Fruit fly (Drosophila melanogaster) whole organism, embryonic: Measurements from ENCODE around the gene Kmn2.

ENCODE experiments used
- Atf6 ChIP-seq: fragments of 200-800 bp; sonication (Bioruptor generic); IDR thresholded peaks from 2 replicates; pipeline ENCODE4 v1.3.6; 2022; ENCODE audit warnings: missing biosample characterization, missing genetic modification characterization
- Awh ChIP-seq: fragments of 200-800 bp; sonication (Bioruptor generic); IDR thresholded peaks from 2 replicates; pipeline ENCODE4, ENCODE4 v1.3.6; 2022; ENCODE audit warnings: missing biosample characterization, missing genetic modification characterization
- B-H2 ChIP-seq: fragments of 200-800 bp; sonication (Bioruptor generic); optimal IDR thresholded peaks from 2 replicates; lab custom pipeline; 2018; ENCODE audit warnings: missing biosample characterization, mild to moderate bottlenecking, missing genetic modification characterization
- Bdp1 ChIP-seq: fragments of 200-800 bp; sonication (Bioruptor generic); optimal IDR thresholded peaks from 3 replicates; lab custom pipeline; 2016; ENCODE audit warnings: missing biosample characterization, missing genetic modification characterization
- CG10147 ChIP-seq: fragments of 200-800 bp; sonication (Bioruptor generic); optimal IDR thresholded peaks from 2 replicates; lab custom pipeline; 2019; ENCODE audit warnings: missing biosample characterization, mild to moderate bottlenecking, missing genetic modification characterization, moderate library complexity
- CG10274 ChIP-seq: fragments of 200-800 bp; sonication (Bioruptor generic); optimal IDR thresholded peaks from 3 replicates; lab custom pipeline; 2017; ENCODE audit warnings: missing biosample characterization, mild to moderate bottlenecking, missing genetic modification characterization
- CG10959 ChIP-seq: fragments of 200-800 bp; sonication (Bioruptor generic); IDR thresholded peaks from 2 replicates; pipeline ENCODE4 v1.3.6; 2022; ENCODE audit warnings: missing biosample characterization, missing genetic modification characterization
- CG11723 ChIP-seq: fragments of 200-800 bp; sonication (Bioruptor generic); optimal IDR thresholded peaks from 2 replicates; lab custom pipeline; 2017; ENCODE audit warnings: missing biosample characterization, mild to moderate bottlenecking, missing genetic modification characterization
- CG12769 ChIP-seq: fragments of 200-800 bp; sonication (Bioruptor generic); optimal IDR thresholded peaks from 2 replicates; lab custom pipeline; 2019; ENCODE audit warnings: missing biosample characterization, mild to moderate bottlenecking, missing genetic modification characterization, moderate library complexity
- CG18476 ChIP-seq: fragments of 200-800 bp; sonication (Bioruptor generic); optimal IDR thresholded peaks from 2 replicates; lab custom pipeline; 2016; ENCODE audit warnings: missing biosample characterization, mild to moderate bottlenecking, missing genetic modification characterization
- CG18764 ChIP-seq: fragments of 200-800 bp; sonication (Bioruptor generic); optimal IDR thresholded peaks from 3 replicates; lab custom pipeline; 2016; ENCODE audit warnings: missing biosample characterization, missing genetic modification characterization
- CG2202 ChIP-seq: fragments of 200-800 bp; sonication (Bioruptor generic); optimal IDR thresholded peaks from 2 replicates; lab custom pipeline; 2018; ENCODE audit warnings: missing biosample characterization, mild to moderate bottlenecking, missing genetic modification characterization
- CG3838 ChIP-seq: fragments of 200-800 bp; sonication (Bioruptor generic); optimal IDR thresholded peaks from 3 replicates; lab custom pipeline; 2016; ENCODE audit warnings: missing biosample characterization, missing genetic modification characterization
- CG4282 ChIP-seq: fragments of 200-800 bp; sonication (Bioruptor generic); optimal IDR thresholded peaks from 2 replicates; lab custom pipeline; 2016; ENCODE audit warnings: missing biosample characterization, missing genetic modification characterization
- CG7745 ChIP-seq: fragments of 200-800 bp; sonication (Bioruptor generic); optimal IDR thresholded peaks from 2 replicates; lab custom pipeline; 2018; ENCODE audit warnings: missing biosample characterization, mild to moderate bottlenecking, missing genetic modification characterization, moderate library complexity
- CG8359 ChIP-seq: fragments of 200-800 bp; sonication (Bioruptor generic); optimal IDR thresholded peaks from 2 replicates; lab custom pipeline; 2017; ENCODE audit warnings: missing biosample characterization, mild to moderate bottlenecking, missing genetic modification characterization, borderline replicate concordance
- CG9215 ChIP-seq: fragments of 200-800 bp; sonication (Bioruptor generic); IDR thresholded peaks from 2 replicates; pipeline ENCODE4 v1.3.6; 2022; ENCODE audit warnings: missing biosample characterization, missing genetic modification characterization
- CG9876 ChIP-seq: fragments of 200-800 bp; sonication (Bioruptor generic); optimal IDR thresholded peaks from 2 replicates; lab custom pipeline; 2016; ENCODE audit warnings: missing biosample characterization, missing genetic modification characterization
- CTCF ChIP-seq: fragments of 200-800 bp; sonication (Bioruptor generic); optimal IDR thresholded peaks from 2 replicates; lab custom pipeline; 2017; ENCODE audit warnings: missing biosample characterization, mild to moderate bottlenecking, missing genetic modification characterization, moderate library complexity
- Dll ChIP-seq: fragments of 200-800 bp; sonication (Bioruptor generic); IDR thresholded peaks from 4 replicates; pipeline ENCODE4 v1.3.6; 2022; ENCODE audit warnings: missing biosample characterization, missing genetic modification characterization; ENCODE audit not compliant: partially characterized antibody
- Eip74EF ChIP-seq, 2 experiments: fragments of 200-800 bp in 1 of 2; fragments of >200 bp in 1 of 2; sonication (Bioruptor generic) in 1 of 2; optimal IDR thresholded peaks; 2 replicates each; lab custom pipeline; 2017 to 2019; ENCODE audit warnings: missing biosample characterization in 2 of 2, missing genetic modification characterization in 2 of 2, mild to moderate bottlenecking in 1 of 2, moderate library complexity in 1 of 2
- HmgD ChIP-seq: fragments of 200-800 bp; sonication (Bioruptor generic); optimal IDR thresholded peaks from 3 replicates; lab custom pipeline; 2016; ENCODE audit warnings: missing biosample characterization, missing genetic modification characterization
- Hr51 ChIP-seq, 2 experiments: fragments of 200-800 bp; sonication (Bioruptor generic); optimal IDR thresholded peaks; 2 replicates in 1 of 2; 3 replicates in 1 of 2; lab custom pipeline; 2016 to 2018; ENCODE audit warnings: missing biosample characterization in 2 of 2, missing genetic modification characterization in 2 of 2, mild to moderate bottlenecking in 1 of 2, moderate library complexity in 1 of 2
- MBD-R2 ChIP-seq: fragments of 200-800 bp; sonication (Bioruptor generic); IDR thresholded peaks from 2 replicates; pipeline ENCODE4 v1.3.6; 2022; ENCODE audit warnings: missing biosample characterization, missing genetic modification characterization
- Nf-YB ChIP-seq: fragments of 200-800 bp; sonication (Bioruptor generic); optimal IDR thresholded peaks from 3 replicates; lab custom pipeline; 2019; ENCODE audit warnings: missing biosample characterization, mild to moderate bottlenecking, missing genetic modification characterization, moderate library complexity
- NfI ChIP-seq: fragments of 200-800 bp; sonication (Bioruptor generic); optimal IDR thresholded peaks from 3 replicates; lab custom pipeline; 2018; ENCODE audit warnings: missing biosample characterization, mild to moderate bottlenecking, missing genetic modification characterization, moderate library complexity
- Sox100B ChIP-seq: fragments of 200-800 bp; sonication (Bioruptor generic); optimal IDR thresholded peaks from 3 replicates; lab custom pipeline; 2018; ENCODE audit warnings: missing biosample characterization, mild to moderate bottlenecking, missing genetic modification characterization
- abd-A ChIP-seq: fragments of 200-800 bp; sonication (Bioruptor generic); optimal IDR thresholded peaks from 3 replicates; lab custom pipeline; 2019; ENCODE audit warnings: missing biosample characterization, mild to moderate bottlenecking, missing genetic modification characterization, moderate library complexity
- bigmax ChIP-seq: fragments of 200-800 bp; sonication (Bioruptor generic); optimal IDR thresholded peaks from 2 replicates; lab custom pipeline; 2018; ENCODE audit warnings: missing biosample characterization, mild to moderate bottlenecking, missing genetic modification characterization
- chinmo ChIP-seq: fragments of 200-800 bp; sonication (Bioruptor generic); IDR thresholded peaks from 4 replicates; pipeline ENCODE4 v1.3.6; 2022; ENCODE audit warnings: missing biosample characterization, missing genetic modification characterization; ENCODE audit not compliant: partially characterized antibody
- gem ChIP-seq: fragments of 200-800 bp; sonication (Bioruptor generic); optimal IDR thresholded peaks from 2 replicates; lab custom pipeline; 2019; ENCODE audit warnings: missing biosample characterization, mild to moderate bottlenecking, missing genetic modification characterization, moderate library complexity
- grn ChIP-seq: fragments of 200-800 bp; sonication (Bioruptor generic); optimal IDR thresholded peaks from 3 replicates; lab custom pipeline; 2017; ENCODE audit warnings: missing biosample characterization, missing genetic modification characterization
- ken ChIP-seq: fragments of 200-800 bp; sonication (Bioruptor generic); IDR thresholded peaks from 3 replicates; pipeline ENCODE4 v1.3.6; 2022; ENCODE audit warnings: missing biosample characterization, missing genetic modification characterization
- lab ChIP-seq: fragments of 200-800 bp; sonication (Bioruptor generic); optimal IDR thresholded peaks from 3 replicates; lab custom pipeline; 2017; ENCODE audit warnings: missing biosample characterization, missing genetic modification characterization, mild to moderate bottlenecking, moderate library complexity, missing genetic modification reagents
- oc ChIP-seq: fragments of 200-800 bp; sonication (Bioruptor generic); optimal IDR thresholded peaks from 2 replicates; lab custom pipeline; 2018; ENCODE audit warnings: missing biosample characterization, mild to moderate bottlenecking, missing genetic modification characterization, moderate library complexity
- p53 ChIP-seq: fragments of 200-800 bp; sonication (Bioruptor generic); optimal IDR thresholded peaks from 2 replicates; lab custom pipeline; 2016; ENCODE audit warnings: missing biosample characterization, missing genetic modification characterization
- pros ChIP-seq: fragments of 200-800 bp; sonication (Bioruptor generic); optimal IDR thresholded peaks from 3 replicates; lab custom pipeline; 2019; ENCODE audit warnings: missing biosample characterization, mild to moderate bottlenecking, missing genetic modification characterization, moderate library complexity
- psq ChIP-seq: fragments of 200-800 bp; sonication (Bioruptor generic); optimal IDR thresholded peaks from 2 replicates; lab custom pipeline; 2017; ENCODE audit warnings: missing biosample characterization, missing genetic modification characterization
- run ChIP-seq: fragments of 200-800 bp; sonication (Bioruptor generic); optimal IDR thresholded peaks from 3 replicates; lab custom pipeline; 2018; ENCODE audit warnings: missing biosample characterization, mild to moderate bottlenecking, missing genetic modification characterization
- schlank ChIP-seq: fragments of 200-800 bp; sonication (Bioruptor generic); optimal IDR thresholded peaks from 2 replicates; lab custom pipeline; 2018; ENCODE audit warnings: missing biosample characterization, mild to moderate bottlenecking, missing genetic modification characterization
- sim ChIP-seq: fragments of 200-800 bp; sonication (Bioruptor generic); IDR thresholded peaks from 2 replicates; pipeline ENCODE4 v1.3.6; 2022; ENCODE audit warnings: missing biosample characterization, missing genetic modification characterization
- so ChIP-seq: fragments of 200-800 bp; sonication (Bioruptor generic); IDR thresholded peaks from 3 replicates; pipeline ENCODE4 v1.3.6; 2022; ENCODE audit warnings: missing biosample characterization, missing genetic modification characterization
- sqz ChIP-seq: fragments of 200-800 bp; sonication (Bioruptor generic); optimal IDR thresholded peaks from 3 replicates; lab custom pipeline; 2018; ENCODE audit warnings: missing biosample characterization, mild to moderate bottlenecking, missing genetic modification characterization
- ssp ChIP-seq: fragments of 200-800 bp; sonication (Bioruptor generic); IDR thresholded peaks from 2 replicates; pipeline ENCODE4 v1.3.6; 2022; ENCODE audit warnings: missing biosample characterization, missing genetic modification characterization
- trh ChIP-seq: fragments of 200-800 bp; sonication (Bioruptor generic); optimal IDR thresholded peaks from 2 replicates; lab custom pipeline; 2016; ENCODE audit warnings: missing biosample characterization, missing genetic modification characterization
- vvl ChIP-seq: fragments of 200-800 bp; sonication (Bioruptor generic); IDR thresholded peaks from 2 replicates; pipeline ENCODE4 v1.3.6; 2022; ENCODE audit warnings: missing biosample characterization, missing genetic modification characterization
- wor ChIP-seq: fragments of 200-800 bp; sonication (Bioruptor generic); IDR thresholded peaks from 2 replicates; pipeline ENCODE4 v1.3.6; 2022; ENCODE audit warnings: missing biosample characterization, missing genetic modification characterization

Kmn2 gene

dm6 chr3R:7992100-7992499 lies 9.0 kb downstream of the Kmn2 start:
- no peak for TF ChIP-seq CG4282 (GFP tag; lab: Kevin White, UChicago)
- TF ChIP-seq gem (tag; lab: Kevin White, UChicago) = peak; percentile 16
- peak in 1 of 2 experiments; percentile 13 for TF ChIP-seq Hr51 (GFP tag; optimal IDR thresholded peaks at IDR 0.05; lab: Kevin White, UChicago)
- no peak for TF ChIP-seq CG11723
- no peak for TF ChIP-seq CG10959 (GFP tag; lab: Robert Waterston, UW)
- no peak for TF ChIP-seq Dll (GFP tag; lab: Robert Waterston, UW)
- TF ChIP-seq oc (tag; lab: Kevin White, UChicago) = no peak
- TF ChIP-seq sqz (GFP tag; lab: Kevin White, UChicago) = no peak
- TF ChIP-seq chinmo = no peak
- TF ChIP-seq lab (GFP tag; lab: Kevin White, UChicago) = no peak
- no peak for TF ChIP-seq abd-A (tag; lab: Kevin White, UChicago)
- no peak for TF ChIP-seq CG9876
- TF ChIP-seq Sox100B (GFP tag; lab: Kevin White, UChicago) = no peak

- TF ChIP-seq NfI (GFP tag; lab: Kevin White, UChicago) (no peak), ken (GFP tag; lab: Robert Waterston, UW) (0 out of 3 replicates have a peak, but pooled peaks have one; percentile 47), CG8359 (GFP tag; lab: Kevin White, UChicago) (peak; percentile 99), CG9876 (no peak), p53 (no peak)
These were observed 9.7 kb downstream of the Kmn2 start for dm6 chr3R:7991446-7991845.

- TF ChIP-seq Atf6 (GFP tag; lab: Robert Waterston, UW) = no peak
- TF ChIP-seq Nf-YB = no peak
- no peak for TF ChIP-seq sim (GFP tag; lab: Robert Waterston, UW)
- TF ChIP-seq sqz (GFP tag; lab: Kevin White, UChicago) = peak; percentile 41
- TF ChIP-seq B-H2 = no peak
- no peak for TF ChIP-seq run (tag; lab: Kevin White, UChicago)
- TF ChIP-seq wor (GFP tag; lab: Robert Waterston, UW) = no peak
- TF ChIP-seq CG10274 (GFP tag; lab: Kevin White, UChicago) = no peak
- TF ChIP-seq Awh (GFP tag; lab: Robert Waterston, UW) = peak; percentile 81
- peak; percentile 73 for TF ChIP-seq CG12769 (tag; lab: Kevin White, UChicago)
- TF ChIP-seq CG18764 (GFP tag; lab: Kevin White, UChicago) = no peak
- TF ChIP-seq vvl (GFP tag; lab: Robert Waterston, UW) = no peak; the same call in 1 of the 2 replicates
- no peak for TF ChIP-seq trh (GFP tag; lab: Kevin White, UChicago)
- no peak for TF ChIP-seq CG3838 (GFP tag; lab: Kevin White, UChicago)
- TF ChIP-seq Eip74EF (GFP tag; optimal IDR thresholded peaks at IDR 0.05; lab: Kevin White, UChicago) = no peak
- no peak for TF ChIP-seq CG2202
- no peak for TF ChIP-seq HmgD (GFP tag; lab: Kevin White, UChicago)
- no peak for TF ChIP-seq bigmax (GFP tag; lab: Kevin White, UChicago)
- TF ChIP-seq ssp (GFP tag; lab: Robert Waterston, UW) = no peak
- no peak for TF ChIP-seq Bdp1 (GFP tag; lab: Kevin White, UChicago)
- TF ChIP-seq CG18476 = no peak
- no peak for TF ChIP-seq so (GFP tag; lab: Robert Waterston, UW)
- no peak for TF ChIP-seq MBD-R2 (GFP tag; lab: Robert Waterston, UW)
- no peak for TF ChIP-seq schlank (tag; lab: Kevin White, UChicago)
- no peak for TF ChIP-seq psq (GFP tag; lab: Kevin White, UChicago)
- no peak for TF ChIP-seq CG9215 (GFP tag; lab: Robert Waterston, UW)
- no peak for TF ChIP-seq CG10147 (GFP tag; lab: Kevin White, UChicago)
- no peak for TF ChIP-seq CTCF (GFP tag; lab: Kevin White, UChicago)
- no peak for TF ChIP-seq CG7745 (tag; lab: Kevin White, UChicago)
- TF ChIP-seq pros = peak; percentile 67
- TF ChIP-seq grn (GFP tag; lab: Kevin White, UChicago) = peak; percentile 18
- no peak for TF ChIP-seq chinmo
- TF ChIP-seq oc (tag; lab: Kevin White, UChicago) = peak; percentile 72
These were observed 10.2 kb downstream of the Kmn2 start for dm6 chr3R:7990799-7991423.
